Worm (Caenorhabditis elegans) whole organism, midembryonic: ENCODE data around the gene vha-8.

Source experiments
- cog-1 ChIP-seq: sonication (generic microtip); optimal IDR thresholded peaks from 2 replicates; lab custom pipeline; 2016; ENCODE audit warnings: missing genetic modification characterization, missing compliant biosample characterization
- ref-1 ChIP-seq: fragments of 200-800 bp; sonication (Bioruptor generic); conservative IDR thresholded peaks from 2 replicates; pipeline ENCODE4 v1.3.6; 2022; ENCODE audit warnings: missing genetic modification reagents, missing genetic modification characterization, missing compliant biosample characterization
- ztf-23 ChIP-seq: fragments of 200-800 bp; sonication (Bioruptor generic); IDR thresholded peaks from 2 replicates; pipeline ENCODE4 v1.3.6; 2022; ENCODE audit warnings: missing genetic modification reagents, missing genetic modification characterization, missing compliant biosample characterization

DNA sequence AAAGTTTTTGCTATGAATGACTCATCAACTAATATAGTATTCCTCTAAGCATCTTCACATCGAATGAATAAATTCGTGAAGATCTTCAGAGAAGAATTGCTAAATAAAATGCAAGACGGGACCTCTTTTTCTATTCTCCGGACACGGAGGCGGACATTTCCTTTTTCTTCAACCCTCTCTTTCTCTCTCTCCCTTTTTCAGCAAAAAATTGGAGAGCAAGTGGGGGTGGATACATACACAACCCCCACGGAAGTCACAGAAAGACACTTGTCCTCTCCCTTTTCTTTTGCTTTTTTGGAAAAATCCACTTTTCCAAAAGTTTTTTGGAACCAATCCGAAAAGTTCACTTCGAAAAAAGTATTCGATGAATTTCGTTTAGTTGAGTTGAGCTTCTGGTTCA lies 43.8 kb downstream of the vha-8 start:
- TF ChIP-seq ref-1 (GFP tag; lab: Robert Waterston, UW) = no peak
- no peak for TF ChIP-seq ztf-23 (GFP tag; lab: Robert Waterston, UW)
- no peak for TF ChIP-seq cog-1 (tag; lab: Kevin White, UChicago)
